Worm (Caenorhabditis elegans) whole organism, L1 larva: ENCODE data around the gene W02D7.4.

ENCODE experiments used
- ces-1 ChIP-seq: fragments of 150-350 bp; optimal IDR thresholded peaks from 2 replicates; lab custom pipeline; 2014; ENCODE audit warnings: missing biosample characterization, missing genetic modification reagents, missing genetic modification characterization
- elt-3 ChIP-seq, 6 experiments: fragments of 150-350 bp in 1 of 6; sonication (generic microtip); optimal IDR thresholded peaks; 2 replicates each; lab custom pipeline; 2017 to 2018; ENCODE audit warnings: missing biosample characterization in 6 of 6, missing genetic modification characterization in 6 of 6, inconsistent platforms in 1 of 6
- mab-9 ChIP-seq: fragments of 200-800 bp; sonication (Bioruptor generic); IDR thresholded peaks from 2 replicates; pipeline ENCODE4 v1.3.6; 2022; ENCODE audit warnings: missing genetic modification reagents, missing genetic modification characterization, missing compliant biosample characterization
- nhr-28 ChIP-seq: fragments of 150-350 bp; optimal IDR thresholded peaks from 2 replicates; lab custom pipeline; 2014; ENCODE audit warnings: missing biosample characterization, missing genetic modification characterization

ce11 chrV:8291764-8292163 is 5.6 kb downstream of the W02D7.4 start, which contains the start of gene srg-33:
- no peak for TF ChIP-seq mab-9 (GFP tag; lab: Robert Waterston, UW)
- TF ChIP-seq elt-3 (tag; optimal IDR thresholded peaks at IDR 0.05; lab: Kevin White, UChicago) = no peak
- TF ChIP-seq nhr-28 = no peak
- TF ChIP-seq ces-1 (GFP tag; lab: Kevin White, UChicago) = no peak
